Fruit fly (Drosophila melanogaster) whole organism, embryonic: Measurements from ENCODE around the gene CG15308.

Experiments
- CG14050 ChIP-seq: fragments of 200-800 bp; sonication (Bioruptor generic); IDR thresholded peaks from 3 replicates; pipeline ENCODE4 v1.3.6; 2022; ENCODE audit warnings: missing biosample characterization, missing genetic modification characterization
- CG14860 ChIP-seq: fragments of 200-800 bp; sonication (Bioruptor generic); IDR thresholded peaks from 3 replicates; pipeline ENCODE4 v1.3.6; 2022; ENCODE audit warnings: missing biosample characterization, missing genetic modification characterization; ENCODE audit not compliant: partially characterized antibody
- CG1529 ChIP-seq: fragments of 200-800 bp; sonication (Bioruptor generic); optimal IDR thresholded peaks from 3 replicates; lab custom pipeline; 2018; ENCODE audit warnings: missing biosample characterization, missing genetic modification characterization
- CG15514 ChIP-seq: fragments of 200-800 bp; sonication (Bioruptor generic); optimal IDR thresholded peaks from 3 replicates; lab custom pipeline; 2017; ENCODE audit warnings: missing biosample characterization, missing genetic modification characterization, mild to moderate bottlenecking, moderate library complexity, missing genetic modification reagents
- CG15601 ChIP-seq: fragments of 200-800 bp; sonication (Bioruptor generic); optimal IDR thresholded peaks from 3 replicates; lab custom pipeline; 2019; ENCODE audit warnings: missing biosample characterization, mild to moderate bottlenecking, missing genetic modification characterization, moderate library complexity
- CG1647 ChIP-seq: fragments of 200-800 bp; sonication (Bioruptor generic); optimal IDR thresholded peaks from 3 replicates; lab custom pipeline; 2016; ENCODE audit warnings: missing biosample characterization, missing genetic modification characterization
- CG2120 ChIP-seq: fragments of 200-800 bp; sonication (Bioruptor generic); optimal IDR thresholded peaks from 3 replicates; lab custom pipeline; 2016; ENCODE audit warnings: missing biosample characterization, missing genetic modification characterization
- CG2202 ChIP-seq: fragments of 200-800 bp; sonication (Bioruptor generic); optimal IDR thresholded peaks from 2 replicates; lab custom pipeline; 2018; ENCODE audit warnings: missing biosample characterization, mild to moderate bottlenecking, missing genetic modification characterization
- CG31441 ChIP-seq: fragments of 200-800 bp; sonication (Bioruptor generic); IDR thresholded peaks from 2 replicates; pipeline ENCODE4 v1.3.6; 2022; ENCODE audit warnings: missing biosample characterization, missing genetic modification characterization
- CG33557 ChIP-seq: fragments of 200-800 bp; sonication (Bioruptor generic); optimal IDR thresholded peaks from 2 replicates; lab custom pipeline; 2019; ENCODE audit warnings: missing biosample characterization, mild to moderate bottlenecking, missing genetic modification characterization, moderate library complexity
- CG4328 ChIP-seq: fragments of 200-800 bp; sonication (Bioruptor generic); optimal IDR thresholded peaks from 3 replicates; lab custom pipeline; 2017; ENCODE audit warnings: missing biosample characterization, missing genetic modification reagents, missing genetic modification characterization
- CG4424 ChIP-seq: fragments of 200-800 bp; sonication (Bioruptor generic); optimal IDR thresholded peaks from 3 replicates; lab custom pipeline; 2016; ENCODE audit warnings: missing biosample characterization, missing genetic modification characterization
- CG4707 ChIP-seq: fragments of 200-800 bp; sonication (Bioruptor generic); optimal IDR thresholded peaks from 2 replicates; lab custom pipeline; 2018; ENCODE audit warnings: missing biosample characterization, mild to moderate bottlenecking, missing genetic modification characterization, moderate library complexity
- CG4820 ChIP-seq: fragments of 200-800 bp; sonication (Bioruptor generic); optimal IDR thresholded peaks from 3 replicates; lab custom pipeline; 2016; ENCODE audit warnings: missing biosample characterization, missing genetic modification characterization
- CG5953 ChIP-seq: fragments of 200-800 bp; sonication (Bioruptor generic); IDR thresholded peaks from 2 replicates; pipeline ENCODE4 v1.3.6; 2022; ENCODE audit warnings: missing biosample characterization, missing genetic modification characterization
- CG6175 ChIP-seq: fragments of 200-800 bp; sonication (Bioruptor generic); IDR thresholded peaks from 3 replicates; pipeline ENCODE4 v1.3.6; 2022; ENCODE audit warnings: missing biosample characterization, missing genetic modification characterization
- CG7839 ChIP-seq: fragments of 200-800 bp; sonication (Bioruptor generic); optimal IDR thresholded peaks from 3 replicates; lab custom pipeline; 2018; ENCODE audit warnings: missing biosample characterization, mild to moderate bottlenecking, missing genetic modification characterization, moderate library complexity
- CG7928 ChIP-seq: fragments of 200-800 bp; sonication (Bioruptor generic); optimal IDR thresholded peaks from 2 replicates; lab custom pipeline; 2017; ENCODE audit warnings: missing biosample characterization, mild to moderate bottlenecking, missing genetic modification characterization
- Dad ChIP-seq: fragments of 200-800 bp; sonication (Bioruptor generic); optimal IDR thresholded peaks from 3 replicates; lab custom pipeline; 2016; ENCODE audit warnings: missing biosample characterization, missing genetic modification characterization
- Dbx ChIP-seq: fragments of 200-800 bp; sonication (Bioruptor generic); IDR thresholded peaks from 3 replicates; pipeline ENCODE4 v1.3.6; 2022; ENCODE audit warnings: missing biosample characterization, missing genetic modification characterization
- Dp ChIP-seq: fragments of 200-800 bp; sonication (Bioruptor generic); optimal IDR thresholded peaks from 2 replicates; lab custom pipeline; 2018; ENCODE audit warnings: missing biosample characterization, mild to moderate bottlenecking, missing genetic modification characterization, moderate library complexity
- Gsc ChIP-seq: fragments of 200-800 bp; sonication (Bioruptor generic); IDR thresholded peaks from 2 replicates; pipeline ENCODE4 v1.3.6; 2022; ENCODE audit warnings: missing biosample characterization, missing genetic modification characterization
- NK7.1 ChIP-seq: fragments of 200-800 bp; sonication (Bioruptor generic); optimal IDR thresholded peaks from 3 replicates; lab custom pipeline; 2016; ENCODE audit warnings: missing biosample characterization, missing genetic modification characterization
- Nf-YB ChIP-seq: fragments of 200-800 bp; sonication (Bioruptor generic); optimal IDR thresholded peaks from 3 replicates; lab custom pipeline; 2019; ENCODE audit warnings: missing biosample characterization, mild to moderate bottlenecking, missing genetic modification characterization, moderate library complexity
- Ssrp ChIP-seq: fragments of 200-800 bp; sonication (Bioruptor generic); optimal IDR thresholded peaks from 2 replicates; lab custom pipeline; 2018; ENCODE audit warnings: missing biosample characterization, mild to moderate bottlenecking, missing genetic modification characterization, moderate library complexity
- Taf1 ChIP-seq: fragments of 200-800 bp; sonication (Bioruptor generic); IDR thresholded peaks from 2 replicates; pipeline ENCODE4 v1.3.6; 2022; ENCODE audit warnings: missing biosample characterization, missing genetic modification characterization
- Xrp1 ChIP-seq: fragments of 200-800 bp; sonication (Bioruptor generic); IDR thresholded peaks from 2 replicates; pipeline ENCODE4 v1.3.6; 2022; ENCODE audit warnings: missing biosample characterization, missing genetic modification characterization
- YL-1 ChIP-seq: fragments of 200-800 bp; sonication (Bioruptor generic); optimal IDR thresholded peaks from 3 replicates; lab custom pipeline; 2017; ENCODE audit warnings: missing biosample characterization, mild to moderate bottlenecking, missing genetic modification characterization
- abd-A ChIP-seq: fragments of 200-800 bp; sonication (Bioruptor generic); optimal IDR thresholded peaks from 3 replicates; lab custom pipeline; 2019; ENCODE audit warnings: missing biosample characterization, mild to moderate bottlenecking, missing genetic modification characterization, moderate library complexity
- aop ChIP-seq: fragments of 200-800 bp; sonication (Bioruptor generic); IDR thresholded peaks from 2 replicates; pipeline ENCODE4 v1.3.6; 2022; ENCODE audit warnings: missing biosample characterization, missing genetic modification characterization
- ato ChIP-seq: fragments of 200-800 bp; sonication (Bioruptor generic); IDR thresholded peaks from 2 replicates; pipeline ENCODE4 v1.3.6; 2022; ENCODE audit warnings: missing biosample characterization, missing genetic modification characterization; ENCODE audit not compliant: partially characterized antibody
- az2 ChIP-seq: fragments of 200-800 bp; sonication (Bioruptor generic); optimal IDR thresholded peaks from 3 replicates; lab custom pipeline; 2016; ENCODE audit warnings: missing biosample characterization, missing genetic modification characterization
- br ChIP-seq: fragments of >200 bp; optimal IDR thresholded peaks from 2 replicates; lab custom pipeline; 2017
- cad ChIP-seq: fragments of >200 bp; optimal IDR thresholded peaks from 2 replicates; lab custom pipeline; 2017; ENCODE audit warnings: missing biosample characterization, missing genetic modification characterization
- crc ChIP-seq: fragments of 200-800 bp; sonication (Bioruptor generic); optimal IDR thresholded peaks from 2 replicates; lab custom pipeline; 2016; ENCODE audit warnings: missing biosample characterization, missing genetic modification characterization
- dm ChIP-seq: fragments of 200-800 bp; sonication (Bioruptor generic); optimal IDR thresholded peaks from 3 replicates; lab custom pipeline; 2016; ENCODE audit warnings: missing biosample characterization, missing genetic modification characterization
- esg ChIP-seq: fragments of 200-800 bp; sonication (Bioruptor generic); conservative IDR thresholded peaks from 2 replicates; pipeline ENCODE4 v1.3.6; 2022; ENCODE audit warnings: missing biosample characterization, missing genetic modification characterization
- fd102C ChIP-seq: fragments of 200-800 bp; sonication (Bioruptor generic); optimal IDR thresholded peaks from 2 replicates; lab custom pipeline; 2018; ENCODE audit warnings: missing biosample characterization, mild to moderate bottlenecking, missing genetic modification characterization, moderate library complexity
- gcm2 ChIP-seq: fragments of 200-800 bp; sonication (Bioruptor generic); optimal IDR thresholded peaks from 2 replicates; lab custom pipeline; 2016; ENCODE audit warnings: missing biosample characterization, missing genetic modification characterization
- kni ChIP-seq: fragments of 200-800 bp; sonication (Bioruptor generic); optimal IDR thresholded peaks from 3 replicates; lab custom pipeline; 2017; ENCODE audit warnings: mild to moderate bottlenecking, missing biosample characterization, missing genetic modification reagents, missing genetic modification characterization
- lilli ChIP-seq: fragments of 200-800 bp; sonication (Bioruptor generic); optimal IDR thresholded peaks from 3 replicates; lab custom pipeline; 2016; ENCODE audit warnings: missing biosample characterization, missing genetic modification characterization
- lov ChIP-seq, 2 experiments: fragments of 200-800 bp in 1 of 2; fragments of >200 bp in 1 of 2; sonication (Bioruptor generic) in 1 of 2; IDR thresholded peaks in 1 of 2; optimal IDR thresholded peaks in 1 of 2; 2 replicates in 1 of 2; 3 replicates in 1 of 2; pipeline versions ENCODE4 v1.3.6 to Lab custom; 2017 to 2022; ENCODE audit warnings: missing biosample characterization in 1 of 2, missing genetic modification characterization in 1 of 2
- mam ChIP-seq: fragments of 200-800 bp; sonication (Bioruptor generic); optimal IDR thresholded peaks from 3 replicates; lab custom pipeline; 2016; ENCODE audit warnings: missing biosample characterization, missing genetic modification characterization
- schlank ChIP-seq: fragments of 200-800 bp; sonication (Bioruptor generic); optimal IDR thresholded peaks from 2 replicates; lab custom pipeline; 2018; ENCODE audit warnings: missing biosample characterization, mild to moderate bottlenecking, missing genetic modification characterization
- scrt ChIP-seq: fragments of 200-800 bp; sonication (Bioruptor generic); optimal IDR thresholded peaks from 2 replicates; lab custom pipeline; 2018; ENCODE audit warnings: missing biosample characterization, mild to moderate bottlenecking, missing genetic modification characterization, moderate library complexity
- sna ChIP-seq: fragments of 200-800 bp; sonication (Bioruptor generic); IDR thresholded peaks from 2 replicates; pipeline ENCODE4 v1.3.6; 2022; ENCODE audit warnings: missing biosample characterization, missing genetic modification characterization; ENCODE audit not compliant: partially characterized antibody
- stc ChIP-seq: fragments of 200-800 bp; sonication (Bioruptor generic); IDR thresholded peaks from 2 replicates; pipeline ENCODE4 v1.3.6; 2022; ENCODE audit warnings: missing biosample characterization, missing genetic modification characterization
- tna ChIP-seq: fragments of 200-800 bp; sonication (Bioruptor generic); IDR thresholded peaks from 2 replicates; pipeline ENCODE4 v1.3.6; 2022; ENCODE audit warnings: missing biosample characterization, missing genetic modification characterization; ENCODE audit not compliant: partially characterized antibody
- twi ChIP-seq: fragments of 200-800 bp; optimal IDR thresholded peaks from 2 replicates; lab custom pipeline; 2019; ENCODE audit warnings: missing biosample characterization, mild to moderate bottlenecking, missing genetic modification characterization, moderate library complexity
- tx ChIP-seq: fragments of 200-800 bp; sonication (Bioruptor generic); optimal IDR thresholded peaks from 2 replicates; lab custom pipeline; 2016; ENCODE audit warnings: missing biosample characterization, missing genetic modification characterization
- unpg ChIP-seq: fragments of 200-800 bp; sonication (Bioruptor generic); optimal IDR thresholded peaks from 3 replicates; lab custom pipeline; 2018; ENCODE audit warnings: missing biosample characterization, mild to moderate bottlenecking, missing genetic modification characterization, moderate library complexity

The CG15308 gene

dm6 chrX:10232497-10232896 lies 13.6 kb upstream of the CG15308 start (continued):
- peak; percentile 54 for TF ChIP-seq mam
- no peak for TF ChIP-seq br (lab: Kevin White, UChicago)
- peak; percentile 40 for TF ChIP-seq CG15601 (tag; lab: Kevin White, UChicago)
- no peak for TF ChIP-seq aop
- no peak for TF ChIP-seq Gsc (GFP tag; lab: Robert Waterston, UW)
- peak; percentile 30 for TF ChIP-seq CG4820 (GFP tag; lab: Kevin White, UChicago)
- TF ChIP-seq CG14050 (GFP tag; lab: Robert Waterston, UW) = peak; percentile 71
- TF ChIP-seq CG7928 (GFP tag; lab: Kevin White, UChicago) = no peak
- peak; percentile 76 for TF ChIP-seq CG31441 (GFP tag; lab: Robert Waterston, UW)
- TF ChIP-seq Nf-YB = peak; percentile 68
- peak; percentile 6 for TF ChIP-seq CG2202
- peak; percentile 69 for TF ChIP-seq CG4424 (GFP tag; lab: Kevin White, UChicago)
- peak; percentile 80 for TF ChIP-seq Ssrp (tag; lab: Kevin White, UChicago)
- TF ChIP-seq Dbx (GFP tag; lab: Robert Waterston, UW) = 0 out of 3 replicates have a peak, but pooled peaks have one; percentile 10
- TF ChIP-seq fd102C (GFP tag; lab: Kevin White, UChicago) = no peak
- peak; percentile 33 for TF ChIP-seq crc
- peak; percentile 80 for TF ChIP-seq CG7839
- peak; percentile 33 for TF ChIP-seq lilli (GFP tag; lab: Kevin White, UChicago)
- TF ChIP-seq abd-A (tag; lab: Kevin White, UChicago) = peak; percentile 39
- no peak for TF ChIP-seq tna (GFP tag; lab: Robert Waterston, UW)
- no peak for TF ChIP-seq CG1647 (GFP tag; lab: Kevin White, UChicago)
- no peak for TF ChIP-seq Taf1 (GFP tag; lab: Robert Waterston, UW)
- peak; percentile 75 for TF ChIP-seq az2 (GFP tag; lab: Kevin White, UChicago)
- TF ChIP-seq gcm2 = peak; percentile 17
- TF ChIP-seq kni (GFP tag; lab: Kevin White, UChicago) = no peak
- TF ChIP-seq schlank (tag; lab: Kevin White, UChicago) = peak; percentile 24
- TF ChIP-seq unpg (GFP tag; lab: Kevin White, UChicago) = peak; percentile 89
- no peak for TF ChIP-seq sna (GFP tag; lab: Robert Waterston, UW)
- TF ChIP-seq dm (GFP tag; lab: Kevin White, UChicago) = peak; percentile 28
- peak; percentile 77 for TF ChIP-seq CG2120 (GFP tag; lab: Kevin White, UChicago)
- TF ChIP-seq twi (tag; lab: Kevin White, UChicago) = peak; percentile 37
- peak; percentile 4 for TF ChIP-seq NK7.1 (GFP tag; lab: Kevin White, UChicago)
- TF ChIP-seq scrt (GFP tag; lab: Kevin White, UChicago) = no peak
- TF ChIP-seq CG6175 (GFP tag; lab: Robert Waterston, UW) = no peak
- peak; percentile 69 for TF ChIP-seq Xrp1 (GFP tag; lab: Robert Waterston, UW)
- peak; percentile 57 for TF ChIP-seq tx
- peak; percentile 58 for TF ChIP-seq esg
- TF ChIP-seq CG14860 (GFP tag; lab: Robert Waterston, UW) = no peak
- no peak for TF ChIP-seq cad (GFP tag; lab: Kevin White, UChicago)
- peak; percentile 69 for TF ChIP-seq CG1529 (GFP tag; lab: Kevin White, UChicago)
- TF ChIP-seq CG5953 = peak; percentile 70; the same call in 1 of the 2 replicates
- no peak for TF ChIP-seq YL-1 (GFP tag; lab: Kevin White, UChicago)
- TF ChIP-seq lov (optimal IDR thresholded peaks at IDR 0.05; lab: Kevin White, UChicago) = no peak
- TF ChIP-seq lov (GFP tag; IDR thresholded peaks at IDR 0.05; lab: Robert Waterston, UW) = no peak
- TF ChIP-seq CG4707 (GFP tag; lab: Kevin White, UChicago) = peak; percentile 60
- TF ChIP-seq Dad (GFP tag; lab: Kevin White, UChicago) = no peak
- peak; percentile 75 for TF ChIP-seq stc (GFP tag; lab: Robert Waterston, UW)
- peak; percentile 36 for TF ChIP-seq CG4328
- no peak for TF ChIP-seq Dp
- TF ChIP-seq CG33557 (GFP tag; lab: Kevin White, UChicago) = no peak
- no peak for TF ChIP-seq ato (GFP tag; lab: Robert Waterston, UW)
- TF ChIP-seq CG15514 (GFP tag; lab: Kevin White, UChicago) = peak; percentile 47
